Worm (Caenorhabditis elegans): ENCODE data around the gene C48B4.3.
A peak's percentile ranks its signal among the peaks of the same experiment; 100 is the strongest.

The C48B4.3 gene

ce11 chrIII:9546016-9546659, 36.0 kb downstream of the C48B4.3 start, which contains the start of gene unc-16:
Gene unc-16, plus strand, starts transcription at chrIII:9546258.
- TF ChIP-seq pax-3 (tag; optimal IDR thresholded peaks at IDR 0.05) (peak; percentile 69), aly-2 (tag; optimal IDR thresholded peaks at IDR 0.05) (peak; percentile 72), Y116A8C.19 (tag; optimal IDR thresholded peaks at IDR 0.05; ENCODE audit: borderline replicate concordance) (no peak), C04F5.9 (tag; optimal IDR thresholded peaks at IDR 0.05) (peak; percentile 83), lin-13 (GFP tag; optimal IDR thresholded peaks at IDR 0.05) (peak; percentile 90), ceh-88 (GFP tag; IDR thresholded peaks at IDR 0.05) (peak; percentile 67), dsc-1 (tag; optimal IDR thresholded peaks at IDR 0.05) (peak; percentile 89), fkh-8 (tag; optimal IDR thresholded peaks at IDR 0.05) (peak; percentile 90), elt-3 (tag; optimal IDR thresholded peaks at IDR 0.05) (peak in 2 of 6 experiments; percentile 29 to 54), snpc-4 (tag; optimal IDR thresholded peaks at IDR 0.05) (peak; percentile 73), aha-1 (tag; optimal IDR thresholded peaks at IDR 0.05) (peak; percentile 67), grh-1 (GFP tag; IDR thresholded peaks at IDR 0.05) (no peak; the same call in 1 of the 2 replicates), nhr-11 (tag; optimal IDR thresholded peaks at IDR 0.05) (peak; percentile 11), lin-14 (GFP tag; optimal IDR thresholded peaks at IDR 0.05) (peak; percentile 95), nhr-85 (tag) (peak; percentile 88), mab-9 (GFP tag; IDR thresholded peaks at IDR 0.05) (peak; percentile 69; the same call in 1 of the 2 replicates), nhr-90 (tag; optimal IDR thresholded peaks at IDR 0.05; ENCODE audit: poor library complexity) (peak; percentile 67), lir-3 (tag; optimal IDR thresholded peaks at IDR 0.05; ENCODE audit: poor library complexity) (peak; percentile 79), C16A3.4 (tag; optimal IDR thresholded peaks at IDR 0.05) (peak; percentile 85), lsy-2 (tag; optimal IDR thresholded peaks at IDR 0.05) (peak; percentile 99 to 100), ceh-82 (tag; optimal IDR thresholded peaks at IDR 0.05) (peak; percentile 78 to 92 (median 89)), C34B4.2 (tag; optimal IDR thresholded peaks at IDR 0.05) (no peak), unc-86 (tag; optimal IDR thresholded peaks at IDR 0.05) (peak; percentile 92), ceh-63 (GFP tag; optimal IDR thresholded peaks at IDR 0.05) (peak; percentile 51), efl-3 (GFP tag; optimal IDR thresholded peaks at IDR 0.05) (peak; percentile 8), zip-4 (GFP tag; optimal IDR thresholded peaks at IDR 0.05) (peak; percentile 78), ets-5 (GFP tag; IDR thresholded peaks at IDR 0.05) (no peak), nhr-20 (tag; optimal IDR thresholded peaks at IDR 0.05) (peak; percentile 90), nhr-47 (tag; optimal IDR thresholded peaks at IDR 0.05) (peak; percentile 92), hpl-2 (GFP tag; optimal IDR thresholded peaks at IDR 0.05) (peak; percentile 7), hlh-4 (tag; optimal IDR thresholded peaks at IDR 0.05) (no peak), blmp-1 (tag; optimal IDR thresholded peaks at IDR 0.05) (peak; percentile 72), sox-4 (tag; optimal IDR thresholded peaks at IDR 0.05) (peak; percentile 67), snu-23 (GFP tag; optimal IDR thresholded peaks at IDR 0.05) (peak; percentile 95), fos-1 (tag; optimal IDR thresholded peaks at IDR 0.05) (peak; percentile 77), egl-27 (tag; optimal IDR thresholded peaks at IDR 0.05) (no peak), ama-1 (optimal IDR thresholded peaks at IDR 0.05) (peak; percentile 83), egl-13 (tag; optimal IDR thresholded peaks at IDR 0.05) (peak; percentile 88), ztf-11 (tag; optimal IDR thresholded peaks at IDR 0.05) (peak in 1 of 2 experiments; percentile 78), zag-1 (tag; optimal IDR thresholded peaks at IDR 0.05) (no peak), pqm-1 (tag; optimal IDR thresholded peaks at IDR 0.05) (no peak), tlp-1 (tag; optimal IDR thresholded peaks at IDR 0.05) (no peak), fkh-4 (tag; optimal IDR thresholded peaks at IDR 0.05; ENCODE audit: borderline replicate concordance) (peak; percentile 63), nhr-84 (tag; optimal IDR thresholded peaks at IDR 0.05) (no peak), nhr-77 (tag; optimal IDR thresholded peaks at IDR 0.05) (peak; percentile 78), dpl-1 (GFP tag; optimal IDR thresholded peaks at IDR 0.05) (peak; percentile 77 to 84 (median 81)), unc-98 (GFP tag; IDR thresholded peaks at IDR 0.05) (no peak), fkh-10 (GFP tag; optimal IDR thresholded peaks at IDR 0.05) (peak; percentile 65), nhr-19 (GFP tag; conservative IDR thresholded peaks at IDR 0.05) (peak; percentile 87), tbx-2 (tag; optimal IDR thresholded peaks at IDR 0.05) (peak; percentile 93), sup-37 (GFP tag; optimal IDR thresholded peaks at IDR 0.05) (peak; percentile 79), xbp-1 (tag; optimal IDR thresholded peaks at IDR 0.05) (peak; percentile 90)

Data from whole organism, L1 larva.